Fruit fly (Drosophila melanogaster): ENCODE results near the gene Ptp61F.

DNA sequence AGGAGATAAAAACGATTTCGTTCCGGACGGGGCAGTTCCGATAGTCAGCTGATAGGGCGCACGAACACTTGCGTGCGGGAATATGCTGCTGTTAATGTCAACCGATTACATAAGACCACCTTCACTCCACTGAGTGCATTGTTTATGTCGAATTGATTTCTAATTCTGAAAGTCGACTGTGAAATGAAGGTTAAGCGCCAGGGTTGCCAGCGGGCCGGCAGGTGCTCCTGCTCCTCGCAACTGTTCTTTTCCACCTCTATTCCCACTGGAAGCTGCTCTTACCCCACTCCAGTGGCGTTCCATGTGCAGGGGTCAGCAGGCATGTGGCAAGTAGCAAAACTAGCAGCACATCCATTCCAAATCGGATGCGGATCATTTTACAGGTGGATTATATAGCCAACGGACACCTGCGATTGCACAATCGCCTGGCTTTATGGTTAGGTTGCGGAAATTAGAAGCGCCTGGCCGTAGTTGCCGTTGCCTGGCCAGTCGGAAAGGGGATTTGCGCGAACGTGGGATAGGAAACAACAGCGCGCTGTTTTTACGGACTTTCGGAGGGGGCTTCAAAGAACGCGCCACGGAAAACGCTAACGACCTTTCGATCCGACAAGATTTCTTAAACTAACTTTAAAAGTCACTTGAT lies 41.7 kb upstream of the Ptp61F start, which contains the start of gene cue:
- TF ChIP-seq YL-1 (GFP tag; optimal IDR thresholded peaks at IDR 0.05): no peak
- no peak for TF ChIP-seq CG32772 (GFP tag; IDR thresholded peaks at IDR 0.05)
- TF ChIP-seq Aef1 (GFP tag; IDR thresholded peaks at IDR 0.05): no peak
- TF ChIP-seq zfh1 (GFP tag; IDR thresholded peaks at IDR 0.05): no peak
- TF ChIP-seq HmgD (GFP tag; optimal IDR thresholded peaks at IDR 0.05): no peak
- no peak for TF ChIP-seq CoRest (tag; optimal IDR thresholded peaks at IDR 0.05)

Data from whole organism, embryonic.